Worm (Caenorhabditis elegans): Measurements from ENCODE around the gene fbxa-166.

fbxa-166 gene

DNA sequence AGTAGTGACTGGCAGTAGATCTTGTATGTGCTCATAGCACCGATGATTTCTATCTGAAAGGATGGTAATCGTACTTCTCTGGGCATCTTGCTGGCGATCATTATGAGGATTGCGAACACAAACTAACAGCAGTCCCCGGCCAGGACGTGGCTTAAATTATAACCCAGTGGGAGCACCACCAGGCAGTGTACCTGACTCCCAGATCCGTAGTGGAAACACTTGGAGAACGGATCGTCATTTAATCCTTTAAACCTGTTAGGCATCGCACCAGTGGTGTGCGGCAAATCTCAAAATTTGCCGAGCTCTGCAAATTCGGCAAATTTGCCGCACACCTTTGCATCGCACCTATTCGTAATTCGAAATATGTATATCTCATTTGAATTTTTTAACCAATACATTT lies 51.2 kb downstream of the fbxa-166 start, which contains the start of gene K05F6.8:
Gene K05F6.8 (minus strand): TSS at position 101 of the 400 bp plus-strand sequence.
- TF ChIP-seq Y79H2A.3 (GFP tag; conservative IDR thresholded peaks at IDR 0.05) (no peak), ztf-3 (GFP tag; optimal IDR thresholded peaks at IDR 0.05) (no peak), ztf-28 (GFP tag; IDR thresholded peaks at IDR 0.05) (no peak), snpc-1.3 (tag; optimal IDR thresholded peaks at IDR 0.05; ENCODE audit: insufficient read depth) (no peak), hsf-1 (GFP tag; IDR thresholded peaks at IDR 0.05) (no peak), T26A5.8 (tag; optimal IDR thresholded peaks at IDR 0.05) (no peak), hlh-12 (tag; optimal IDR thresholded peaks at IDR 0.05) (no peak), ekl-4 (GFP tag; IDR thresholded peaks at IDR 0.05) (no peak), attf-3 (GFP tag; conservative IDR thresholded peaks at IDR 0.05) (no peak), F49E8.2 (tag; optimal IDR thresholded peaks at IDR 0.05; ENCODE audit: insufficient read depth) (no peak), let-526 (GFP tag; IDR thresholded peaks at IDR 0.05) (no peak), ccch-3 (GFP tag; optimal IDR thresholded peaks at IDR 0.05) (no peak), snpc-4 (GFP tag; optimal IDR thresholded peaks at IDR 0.05) (no peak), snpc-4 (tag; optimal IDR thresholded peaks at IDR 0.05) (no peak), athp-1 (tag; optimal IDR thresholded peaks at IDR 0.05) (no peak), lin-26 (GFP tag; IDR thresholded peaks at IDR 0.05) (no peak), lsl-1 (GFP tag; optimal IDR thresholded peaks at IDR 0.05) (no peak), nfyb-1 (GFP tag; IDR thresholded peaks at IDR 0.05) (no peak)
